Comparison of ENCODE assay signal across 5 worm cellular contexts in genomic region chrIII:3786427-3786935, ce11.
TF ChIP-seq lines count a peak whose summit lies in the region.

TSS of gene acy-3 (minus strand) at chrIII:3786477.

TF ChIP-seq in whole organism, L1 larva, 84 proteins besides CTCF, POLR2A, EP300 and RAD21 (continues in another document):
- TF ChIP-seq fkh-10 (GFP tag; optimal IDR thresholded peaks at IDR 0.05; lab: Kevin White, UChicago), result no peak
- TF ChIP-seq swsn-7 (tag; optimal IDR thresholded peaks at IDR 0.05; lab: Kevin White, UChicago), result peak; percentile 51
- TF ChIP-seq nhr-12 (tag; optimal IDR thresholded peaks at IDR 0.05; lab: Kevin White, UChicago), result no peak
- TF ChIP-seq egl-13 (tag; optimal IDR thresholded peaks at IDR 0.05; lab: Kevin White, UChicago), result no peak
- no peak for TF ChIP-seq ztf-11 (tag; optimal IDR thresholded peaks at IDR 0.05; lab: Kevin White, UChicago)
- no peak for TF ChIP-seq hlh-17 (GFP tag; optimal IDR thresholded peaks at IDR 0.05; lab: Kevin White, UChicago; ENCODE audit: borderline replicate concordance)
- TF ChIP-seq lin-13 (GFP tag; optimal IDR thresholded peaks at IDR 0.05; lab: Kevin White, UChicago), result no peak
- TF ChIP-seq pax-3 (tag; optimal IDR thresholded peaks at IDR 0.05; lab: Kevin White, UChicago), result no peak
- no peak for TF ChIP-seq C34B4.2 (tag; optimal IDR thresholded peaks at IDR 0.05; lab: Kevin White, UChicago)
- no peak for TF ChIP-seq pqm-1 (tag; optimal IDR thresholded peaks at IDR 0.05; lab: Kevin White, UChicago)
- TF ChIP-seq blmp-1 (tag; optimal IDR thresholded peaks at IDR 0.05; lab: Kevin White, UChicago), result peak; percentile 50
- TF ChIP-seq fkh-8 (tag; optimal IDR thresholded peaks at IDR 0.05; lab: Kevin White, UChicago), result no peak
- TF ChIP-seq nhr-84 (tag; optimal IDR thresholded peaks at IDR 0.05; lab: Kevin White, UChicago), result no peak
- TF ChIP-seq ceh-82 (tag; optimal IDR thresholded peaks at IDR 0.05; lab: Kevin White, UChicago), result no peak
- peak; percentile 7 for TF ChIP-seq jun-1 (tag; optimal IDR thresholded peaks at IDR 0.05; lab: Kevin White, UChicago)
- peak in 1 of 3 experiments; percentile 35 for TF ChIP-seq dpl-1 (GFP tag; optimal IDR thresholded peaks at IDR 0.05; lab: Kevin White, UChicago)
- TF ChIP-seq nhr-90 (tag; optimal IDR thresholded peaks at IDR 0.05; lab: Kevin White, UChicago; ENCODE audit: poor library complexity), result peak; percentile 53
- no peak for TF ChIP-seq tlp-1 (tag; optimal IDR thresholded peaks at IDR 0.05; lab: Kevin White, UChicago)
- TF ChIP-seq nhr-76 (tag; optimal IDR thresholded peaks at IDR 0.05; lab: Kevin White, UChicago), result no peak

TF ChIP-seq in whole organism, L3 larva, 47 proteins besides CTCF, POLR2A, EP300 and RAD21:
- TF ChIP-seq nhr-43 (tag; optimal IDR thresholded peaks at IDR 0.05; lab: Kevin White, UChicago; ENCODE audit: poor library complexity, severe bottlenecking) (peak; percentile 66), unc-62 (GFP tag; optimal IDR thresholded peaks at IDR 0.05; lab: Kevin White, UChicago) (peak; percentile 49), lsy-12 (tag; optimal IDR thresholded peaks at IDR 0.05; lab: Kevin White, UChicago) (peak; percentile 22), nhr-23 (tag; optimal IDR thresholded peaks at IDR 0.05; lab: Kevin White, UChicago) (peak; percentile 69), sea-2 (GFP tag; optimal IDR thresholded peaks at IDR 0.05; lab: Kevin White, UChicago) (no peak), nfya-1 (tag; optimal IDR thresholded peaks at IDR 0.05; lab: Kevin White, UChicago; ENCODE audit: insufficient read depth) (peak; percentile 75), nhr-25 (tag; optimal IDR thresholded peaks at IDR 0.05; lab: Kevin White, UChicago) (peak; percentile 5), hmg-11 (tag; optimal IDR thresholded peaks at IDR 0.05; lab: Kevin White, UChicago) (peak; percentile 24), eor-1 (tag; optimal IDR thresholded peaks at IDR 0.05; lab: Kevin White, UChicago) (no peak), snpc-4 (tag; optimal IDR thresholded peaks at IDR 0.05; lab: Kevin White, UChicago) (peak; percentile 45), egl-27 (tag; optimal IDR thresholded peaks at IDR 0.05; lab: Kevin White, UChicago) (no peak), ceh-28 (tag; optimal IDR thresholded peaks at IDR 0.05; lab: Kevin White, UChicago) (peak; percentile 48), pqm-1 (tag; optimal IDR thresholded peaks at IDR 0.05; lab: Kevin White, UChicago) (peak; percentile 43), pha-4 (tag; optimal IDR thresholded peaks at IDR 0.05; lab: Kevin White, UChicago) (peak; percentile 72), elt-2 (tag; optimal IDR thresholded peaks at IDR 0.05; lab: Kevin White, UChicago) (peak; percentile 52), nhr-12 (tag; optimal IDR thresholded peaks at IDR 0.05; lab: Kevin White, UChicago) (no peak)

TF ChIP-seq in whole organism, early embryonic, 17 proteins besides CTCF, POLR2A, EP300 and RAD21:
- TF ChIP-seq ets-7 (tag; optimal IDR thresholded peaks at IDR 0.05; lab: Kevin White, UChicago) (no peak), tbx-37 (GFP tag; conservative IDR thresholded peaks at IDR 0.05; lab: Robert Waterston, UW) (no peak), ceh-36 (tag; optimal IDR thresholded peaks at IDR 0.05; lab: Kevin White, UChicago) (no peak), flt-1 (GFP tag; IDR thresholded peaks at IDR 0.05; lab: Robert Waterston, UW) (0 out of 2 replicates have a peak, but pooled peaks have one; percentile 30)

TF ChIP-seq in whole organism, midembryonic, 9 proteins besides CTCF, POLR2A, EP300 and RAD21:
- TF ChIP-seq tab-1 (GFP tag; IDR thresholded peaks at IDR 0.05; lab: Robert Waterston, UW) (0 out of 2 replicates have a peak, but pooled peaks have one; percentile 27), ztf-23 (GFP tag; IDR thresholded peaks at IDR 0.05; lab: Robert Waterston, UW) (no peak)

TF ChIP-seq in whole organism, young adult, 124 proteins besides CTCF, POLR2A, EP300 and RAD21:
- TF ChIP-seq hmg-1.2 (GFP tag; IDR thresholded peaks at IDR 0.05; lab: Robert Waterston, UW) (peak; percentile 73), dox-1 (GFP tag; IDR thresholded peaks at IDR 0.05; lab: Robert Waterston, UW) (peak; percentile 45; the same call in 1 of the 2 replicates), nfya-1 (tag; optimal IDR thresholded peaks at IDR 0.05; lab: Kevin White, UChicago; ENCODE audit: borderline replicate concordance, insufficient read depth) (no peak), attf-5 (GFP tag; optimal IDR thresholded peaks at IDR 0.05; lab: Kevin White, UChicago) (peak; percentile 45), tbp1 (GFP tag; optimal IDR thresholded peaks at IDR 0.05; lab: Kevin White, UChicago) (peak; percentile 5), lag-1 (GFP tag; IDR thresholded peaks at IDR 0.05; lab: Robert Waterston, UW) (no peak), ztf-25 (GFP tag; IDR thresholded peaks at IDR 0.05; lab: Robert Waterston, UW) (no peak), snpc-4 (GFP tag; optimal IDR thresholded peaks at IDR 0.05; lab: Kevin White, UChicago) (no peak), snpc-4 (tag; optimal IDR thresholded peaks at IDR 0.05; lab: Kevin White, UChicago) (peak in 1 of 4 experiments; percentile 28), F57A8.1 (GFP tag; optimal IDR thresholded peaks at IDR 0.05; lab: Kevin White, UChicago) (no peak), sdz-38 (tag; optimal IDR thresholded peaks at IDR 0.05; lab: Kevin White, UChicago) (no peak), efl-1 (GFP tag; optimal IDR thresholded peaks at IDR 0.05; lab: Kevin White, UChicago) (no peak), lir-1 (GFP tag; conservative IDR thresholded peaks at IDR 0.05; lab: Robert Waterston, UW) (no peak), F55B11.4 (tag; optimal IDR thresholded peaks at IDR 0.05; lab: Kevin White, UChicago; ENCODE audit: borderline replicate concordance, insufficient read depth) (no peak), B0336.3 (GFP tag; IDR thresholded peaks at IDR 0.05; lab: Robert Waterston, UW) (peak; percentile 61; the same call in 1 of the 2 replicates), somi-1 (GFP tag; optimal IDR thresholded peaks at IDR 0.05; lab: Kevin White, UChicago) (peak; percentile 11), nhr-80 (tag; optimal IDR thresholded peaks at IDR 0.05; lab: Kevin White, UChicago) (peak; percentile 75), zfh-2 (GFP tag; conservative IDR thresholded peaks at IDR 0.05; lab: Robert Waterston, UW) (peak; percentile 74), repo-1 (tag; optimal IDR thresholded peaks at IDR 0.05; lab: Kevin White, UChicago) (no peak), Y53G8AR.9 (GFP tag; conservative IDR thresholded peaks at IDR 0.05; lab: Robert Waterston, UW) (0 out of 2 replicates have a peak, but pooled peaks have one; percentile 62), mcd-1 (GFP tag; IDR thresholded peaks at IDR 0.05; lab: Robert Waterston, UW) (peak; percentile 56), F52B5.7 (tag; optimal IDR thresholded peaks at IDR 0.05; lab: Kevin White, UChicago) (peak; percentile 1), cebp-1 (GFP tag; IDR thresholded peaks at IDR 0.05; lab: Robert Waterston, UW) (no peak), cebp-1 (tag; optimal IDR thresholded peaks at IDR 0.05; lab: Kevin White, UChicago) (peak; percentile 41), ztf-22 (GFP tag; optimal IDR thresholded peaks at IDR 0.05; lab: Kevin White, UChicago) (peak; percentile 42), let-607 (tag; optimal IDR thresholded peaks at IDR 0.05; lab: Kevin White, UChicago) (no peak), K11D2.4 (GFP tag; IDR thresholded peaks at IDR 0.05; lab: Robert Waterston, UW) (no peak), lin-40 (tag; optimal IDR thresholded peaks at IDR 0.05; lab: Kevin White, UChicago) (peak; percentile 24)

Comparison
In these comparisons a context has a peak if more than half of its experiments do, and no peak if none do; other contexts are left out.
1. Of the 8 proteins assayed by ChIP-seq in both whole organism, young adult and whole organism, L1 larva: peak only in whole organism, young adult: none; only in whole organism, L1 larva: efl-1, lin-35, nhr-90 and unc-130; in both: none; in neither: 2; mixed calls (peak in some experiments, not most) for 2.